Fruit fly (Drosophila melanogaster) whole organism, embryonic: ENCODE data around the gene svr.

Experiments used
- Atf3 ChIP-seq: fragments of 200-800 bp; sonication (Bioruptor generic); optimal IDR thresholded peaks from 3 replicates; lab custom pipeline; 2016; ENCODE audit warnings: missing biosample characterization, missing genetic modification characterization
- Bteb2 ChIP-seq: fragments of 200-800 bp; sonication (Bioruptor generic); optimal IDR thresholded peaks from 2 replicates; lab custom pipeline; 2016; ENCODE audit warnings: missing biosample characterization, missing genetic modification characterization
- CG11247 ChIP-seq: fragments of 200-800 bp; sonication (Bioruptor generic); IDR thresholded peaks from 2 replicates; pipeline ENCODE4 v1.3.6; 2022; ENCODE audit warnings: missing biosample characterization, missing genetic modification characterization
- CG11696 ChIP-seq: fragments of 200-800 bp; sonication (Bioruptor generic); IDR thresholded peaks from 2 replicates; pipeline ENCODE4 v1.3.6; 2022; ENCODE audit warnings: missing biosample characterization, missing genetic modification characterization
- CG12071 ChIP-seq: fragments of 200-800 bp; sonication (Bioruptor generic); optimal IDR thresholded peaks from 3 replicates; lab custom pipeline; 2018; ENCODE audit warnings: missing biosample characterization, mild to moderate bottlenecking, missing genetic modification characterization
- CG1233 ChIP-seq: fragments of 200-800 bp; sonication (Bioruptor generic); optimal IDR thresholded peaks from 4 replicates; lab custom pipeline; 2018; ENCODE audit warnings: missing biosample characterization, mild to moderate bottlenecking, missing genetic modification characterization
- CG13123 ChIP-seq: fragments of 200-800 bp; sonication (Bioruptor generic); optimal IDR thresholded peaks from 2 replicates; lab custom pipeline; 2016; ENCODE audit warnings: missing biosample characterization, missing genetic modification characterization
- CG14860 ChIP-seq: fragments of 200-800 bp; sonication (Bioruptor generic); IDR thresholded peaks from 3 replicates; pipeline ENCODE4 v1.3.6; 2022; ENCODE audit warnings: missing biosample characterization, missing genetic modification characterization; ENCODE audit not compliant: partially characterized antibody
- CG15601 ChIP-seq: fragments of 200-800 bp; sonication (Bioruptor generic); optimal IDR thresholded peaks from 3 replicates; lab custom pipeline; 2019; ENCODE audit warnings: missing biosample characterization, mild to moderate bottlenecking, missing genetic modification characterization, moderate library complexity
- CG16813 ChIP-seq: fragments of 200-800 bp; sonication (Bioruptor generic); IDR thresholded peaks from 3 replicates; pipeline ENCODE4 v1.3.6; 2022; ENCODE audit warnings: missing biosample characterization, missing genetic modification characterization; ENCODE audit not compliant: partially characterized antibody
- CG17385 ChIP-seq: fragments of 200-800 bp; sonication (Bioruptor generic); optimal IDR thresholded peaks from 3 replicates; lab custom pipeline; 2018; ENCODE audit warnings: missing biosample characterization, mild to moderate bottlenecking, missing genetic modification characterization
- CG17612 ChIP-seq: fragments of 200-800 bp; sonication (Bioruptor generic); IDR thresholded peaks from 2 replicates; pipeline ENCODE4 v1.3.6; 2022; ENCODE audit warnings: missing biosample characterization, missing genetic modification characterization
- CG2199 ChIP-seq: fragments of 200-800 bp; sonication (Bioruptor generic); IDR thresholded peaks from 3 replicates; pipeline ENCODE4 v1.3.6; 2022; ENCODE audit warnings: missing biosample characterization, missing genetic modification characterization
- CG3065 ChIP-seq: fragments of 200-800 bp; sonication (Bioruptor generic); optimal IDR thresholded peaks from 2 replicates; lab custom pipeline; 2016; ENCODE audit warnings: missing biosample characterization, missing genetic modification characterization
- CG3163 ChIP-seq: fragments of 200-800 bp; sonication (Bioruptor generic); optimal IDR thresholded peaks from 3 replicates; lab custom pipeline; 2016; ENCODE audit warnings: missing biosample characterization, missing genetic modification characterization
- CG32767 ChIP-seq: fragments of 200-800 bp; sonication (Bioruptor generic); IDR thresholded peaks from 2 replicates; pipeline ENCODE4 v1.3.6; 2022; ENCODE audit warnings: missing biosample characterization, missing genetic modification characterization
- CG32772 ChIP-seq: fragments of 200-800 bp; sonication (Bioruptor generic); IDR thresholded peaks from 2 replicates; pipeline ENCODE4 v1.3.6; 2022; ENCODE audit warnings: missing biosample characterization, missing genetic modification characterization
- CG7357 ChIP-seq: fragments of 200-800 bp; sonication (Bioruptor generic); IDR thresholded peaks from 3 replicates; pipeline ENCODE4 v1.3.6; 2022; ENCODE audit warnings: missing biosample characterization, missing genetic modification characterization
- CG7372 ChIP-seq: fragments of 200-800 bp; sonication (Bioruptor generic); IDR thresholded peaks from 2 replicates; pipeline ENCODE4 v1.3.6; 2022; ENCODE audit warnings: missing biosample characterization, missing genetic modification characterization
- CG7963 ChIP-seq: fragments of 200-800 bp; sonication (Bioruptor generic); IDR thresholded peaks from 3 replicates; pipeline ENCODE4 v1.3.6; 2022; ENCODE audit warnings: missing biosample characterization, missing genetic modification characterization; ENCODE audit not compliant: partially characterized antibody
- CHES-1-like ChIP-seq: fragments of 200-800 bp; sonication (Bioruptor generic); optimal IDR thresholded peaks from 2 replicates; lab custom pipeline; 2016; ENCODE audit warnings: missing biosample characterization, missing genetic modification characterization
- Dll ChIP-seq: fragments of 200-800 bp; sonication (Bioruptor generic); IDR thresholded peaks from 4 replicates; pipeline ENCODE4 v1.3.6; 2022; ENCODE audit warnings: missing biosample characterization, missing genetic modification characterization; ENCODE audit not compliant: partially characterized antibody
- Eip74EF ChIP-seq, 2 experiments: fragments of 200-800 bp in 1 of 2; fragments of >200 bp in 1 of 2; sonication (Bioruptor generic) in 1 of 2; optimal IDR thresholded peaks; 2 replicates each; lab custom pipeline; 2017 to 2019; ENCODE audit warnings: missing biosample characterization in 2 of 2, missing genetic modification characterization in 2 of 2, mild to moderate bottlenecking in 1 of 2, moderate library complexity in 1 of 2
- H15 ChIP-seq: fragments of 200-800 bp; sonication (Bioruptor generic); IDR thresholded peaks from 3 replicates; pipeline ENCODE4 v1.3.6; 2022; ENCODE audit warnings: missing biosample characterization, missing genetic modification characterization
- HHEX ChIP-seq: fragments of 200-800 bp; sonication (Bioruptor generic); optimal IDR thresholded peaks from 3 replicates; lab custom pipeline; 2017; ENCODE audit warnings: missing biosample characterization, mild to moderate bottlenecking, missing genetic modification characterization, missing genetic modification reagents
- Hr78 ChIP-seq, 2 experiments: fragments of 200-800 bp in 1 of 2; fragments of >200 bp in 1 of 2; sonication (Bioruptor generic) in 1 of 2; optimal IDR thresholded peaks; 2 replicates each; lab custom pipeline; 2017 to 2019; ENCODE audit warnings: missing biosample characterization in 2 of 2, missing genetic modification characterization in 2 of 2, mild to moderate bottlenecking in 1 of 2, moderate library complexity in 1 of 2
- MBD-R2 ChIP-seq: fragments of 200-800 bp; sonication (Bioruptor generic); IDR thresholded peaks from 2 replicates; pipeline ENCODE4 v1.3.6; 2022; ENCODE audit warnings: missing biosample characterization, missing genetic modification characterization
- Mes4 ChIP-seq: fragments of 200-800 bp; sonication (Bioruptor generic); optimal IDR thresholded peaks from 2 replicates; lab custom pipeline; 2016; ENCODE audit warnings: missing biosample characterization, missing genetic modification characterization
- NfI ChIP-seq: fragments of 200-800 bp; sonication (Bioruptor generic); optimal IDR thresholded peaks from 3 replicates; lab custom pipeline; 2018; ENCODE audit warnings: missing biosample characterization, mild to moderate bottlenecking, missing genetic modification characterization, moderate library complexity
- Poxn ChIP-seq: fragments of 200-800 bp; sonication (Bioruptor generic); IDR thresholded peaks from 2 replicates; pipeline ENCODE4 v1.3.6; 2022; ENCODE audit warnings: missing biosample characterization, missing genetic modification characterization
- Ravus ChIP-seq: fragments of 200-800 bp; sonication (Bioruptor generic); IDR thresholded peaks from 2 replicates; pipeline ENCODE4 v1.3.6; 2022; ENCODE audit warnings: missing biosample characterization, missing genetic modification characterization
- Xbp1 ChIP-seq: fragments of 200-800 bp; sonication (Bioruptor generic); optimal IDR thresholded peaks from 3 replicates; lab custom pipeline; 2016; ENCODE audit warnings: missing biosample characterization, mild to moderate bottlenecking, missing genetic modification characterization
- ac ChIP-seq: fragments of 200-800 bp; sonication (Bioruptor generic); optimal IDR thresholded peaks from 3 replicates; lab custom pipeline; 2017; ENCODE audit warnings: missing biosample characterization, mild to moderate bottlenecking, missing genetic modification characterization
- croc ChIP-seq: fragments of 200-800 bp; sonication (Bioruptor generic); conservative IDR thresholded peaks from 3 replicates; pipeline ENCODE4 v1.3.6; 2022; ENCODE audit warnings: missing biosample characterization, missing genetic modification characterization
- dimm ChIP-seq: fragments of 200-800 bp; sonication (Bioruptor generic); IDR thresholded peaks from 2 replicates; pipeline ENCODE4 v1.3.6; 2022; ENCODE audit warnings: missing biosample characterization, missing genetic modification characterization
- dmrt99B ChIP-seq: fragments of 200-800 bp; sonication (Bioruptor generic); optimal IDR thresholded peaks from 2 replicates; lab custom pipeline; 2018; ENCODE audit warnings: missing biosample characterization, mild to moderate bottlenecking, missing genetic modification characterization, moderate library complexity
- eyg ChIP-seq: fragments of 200-800 bp; sonication (Bioruptor generic); optimal IDR thresholded peaks from 3 replicates; lab custom pipeline; 2016; ENCODE audit warnings: missing biosample characterization, missing genetic modification characterization
- gcm ChIP-seq: fragments of 200-800 bp; sonication (Bioruptor generic); optimal IDR thresholded peaks from 2 replicates; lab custom pipeline; 2019; ENCODE audit warnings: missing biosample characterization, mild to moderate bottlenecking, missing genetic modification characterization, moderate library complexity
- gro ChIP-seq: fragments of 200-800 bp; sonication (Bioruptor generic); optimal IDR thresholded peaks from 2 replicates; lab custom pipeline; 2016; ENCODE audit warnings: missing biosample characterization, missing genetic modification characterization
- inv ChIP-seq: fragments of 200-800 bp; sonication (Bioruptor generic); IDR thresholded peaks from 2 replicates; pipeline ENCODE4 v1.3.6; 2022; ENCODE audit warnings: missing biosample characterization, missing genetic modification characterization; ENCODE audit not compliant: partially characterized antibody
- jigr1 ChIP-seq: fragments of 200-800 bp; sonication (Bioruptor generic); IDR thresholded peaks from 3 replicates; pipeline ENCODE4 v1.3.6; 2022; ENCODE audit warnings: missing biosample characterization, missing genetic modification characterization
- nerfin-1 ChIP-seq: fragments of 200-800 bp; sonication (Bioruptor generic); optimal IDR thresholded peaks from 3 replicates; lab custom pipeline; 2019; ENCODE audit warnings: missing biosample characterization, mild to moderate bottlenecking, missing genetic modification characterization, moderate library complexity
- pb ChIP-seq: fragments of 200-800 bp; sonication (Bioruptor generic); optimal IDR thresholded peaks from 3 replicates; lab custom pipeline; 2016; ENCODE audit warnings: missing biosample characterization, missing genetic modification characterization
- phol ChIP-seq: fragments of 200-800 bp; sonication (Bioruptor generic); optimal IDR thresholded peaks from 3 replicates; lab custom pipeline; 2018; ENCODE audit warnings: missing biosample characterization, mild to moderate bottlenecking, missing genetic modification characterization, moderate library complexity
- rib ChIP-seq: fragments of 200-800 bp; sonication (Bioruptor generic); IDR thresholded peaks from 2 replicates; pipeline ENCODE4 v1.3.6; 2022; ENCODE audit warnings: missing biosample characterization, missing genetic modification characterization
- ro ChIP-seq: fragments of 200-800 bp; sonication (Bioruptor generic); IDR thresholded peaks from 2 replicates; pipeline ENCODE4 v1.3.6; 2022; ENCODE audit warnings: missing biosample characterization, missing genetic modification characterization
- run ChIP-seq: fragments of 200-800 bp; sonication (Bioruptor generic); optimal IDR thresholded peaks from 3 replicates; lab custom pipeline; 2018; ENCODE audit warnings: missing biosample characterization, mild to moderate bottlenecking, missing genetic modification characterization
- sens ChIP-seq: fragments of 200-800 bp; sonication (Bioruptor generic); peaks from one replicate; lab custom pipeline; 2016; ENCODE audit warnings: missing biosample characterization, missing genetic modification characterization
- wdn ChIP-seq: fragments of 200-800 bp; sonication (Bioruptor generic); IDR thresholded peaks from 2 replicates; pipeline ENCODE4 v1.3.6; 2022; ENCODE audit warnings: missing biosample characterization, missing genetic modification characterization
- zfh1 ChIP-seq: fragments of 200-800 bp; sonication (Bioruptor generic); IDR thresholded peaks from 3 replicates; pipeline ENCODE4 v1.3.6; 2022; ENCODE audit warnings: missing biosample characterization, missing genetic modification characterization

Gene svr

DNA sequence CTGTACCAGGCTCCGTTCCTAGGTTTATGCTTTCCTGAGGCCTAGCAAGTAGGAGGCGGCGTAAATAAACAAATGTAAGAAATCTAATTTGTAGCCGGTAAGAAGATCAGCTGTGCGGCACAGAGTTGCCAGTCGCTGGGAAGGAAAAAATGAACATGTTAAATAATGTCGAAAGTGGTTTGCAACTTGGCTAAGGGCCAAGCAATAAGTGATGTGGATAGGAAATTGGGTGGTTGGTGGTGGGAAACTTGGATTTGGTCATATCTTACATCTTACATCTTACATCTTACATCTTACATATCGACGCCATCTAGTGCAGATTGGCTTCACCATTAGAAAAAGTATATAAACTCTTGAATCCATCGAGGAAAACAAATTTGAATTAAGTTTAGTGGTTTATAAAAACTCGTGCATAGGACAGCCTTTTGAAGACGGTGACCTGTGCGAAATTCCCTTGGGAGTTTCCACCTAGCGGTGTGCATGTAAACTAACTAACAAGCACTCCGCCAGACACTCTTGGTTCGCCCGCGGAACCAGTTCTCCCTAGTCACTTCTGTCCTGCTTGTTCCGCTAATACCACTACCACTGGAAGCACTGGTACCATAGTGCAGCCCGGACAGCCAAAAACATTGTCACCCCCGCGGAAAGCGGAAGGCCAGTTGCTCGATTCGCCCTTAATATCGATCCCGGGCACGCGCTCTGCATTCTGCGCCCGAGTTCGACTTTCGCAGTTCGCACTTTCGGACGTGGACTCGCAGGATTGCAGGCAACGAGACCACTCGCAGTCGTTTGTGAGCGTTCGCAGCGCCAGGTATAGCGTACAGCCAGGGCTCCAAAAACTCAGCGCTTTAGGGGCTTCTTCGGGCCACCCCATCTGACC, 33.7 kb downstream of the svr start, which contains the start of the genes CG4293 and Appl (continued):
- TF ChIP-seq zfh1 (GFP tag; lab: Robert Waterston, UW), result no peak
- no peak for TF ChIP-seq eyg (GFP tag; lab: Kevin White, UChicago)
- no peak for TF ChIP-seq HHEX
- TF ChIP-seq CG14860 (GFP tag; lab: Robert Waterston, UW), result no peak
- TF ChIP-seq CG2199 (GFP tag; lab: Robert Waterston, UW), result no peak
- 0 out of 2 replicates have a peak, but pooled peaks have one; percentile 24 for TF ChIP-seq CG32767 (GFP tag; lab: Robert Waterston, UW)
- no peak for TF ChIP-seq CG12071
- TF ChIP-seq Eip74EF (GFP tag; optimal IDR thresholded peaks at IDR 0.05; lab: Kevin White, UChicago), result no peak
- no peak for TF ChIP-seq Dll (GFP tag; lab: Robert Waterston, UW)
- TF ChIP-seq CG3065 (GFP tag; lab: Kevin White, UChicago), result no peak
- TF ChIP-seq dimm (GFP tag; lab: Robert Waterston, UW), result no peak
- no peak for TF ChIP-seq Hr78 (GFP tag; optimal IDR thresholded peaks at IDR 0.05; lab: Kevin White, UChicago)
- no peak for TF ChIP-seq CG17385 (GFP tag; lab: Kevin White, UChicago)
- no peak for TF ChIP-seq run
- TF ChIP-seq nerfin-1 (tag; lab: Kevin White, UChicago), result no peak
- no peak for TF ChIP-seq Mes4 (GFP tag; lab: Kevin White, UChicago)
- no peak for TF ChIP-seq CG15601 (tag; lab: Kevin White, UChicago)
- TF ChIP-seq dmrt99B (tag; lab: Kevin White, UChicago), result no peak
- TF ChIP-seq H15, result no peak
- TF ChIP-seq inv (GFP tag; lab: Robert Waterston, UW), result no peak; the same call in 1 of the 2 replicates
- TF ChIP-seq ac (GFP tag; lab: Kevin White, UChicago), result no peak
- TF ChIP-seq jigr1 (GFP tag; lab: Robert Waterston, UW), result no peak
- no peak for TF ChIP-seq gro (GFP tag; lab: Kevin White, UChicago)
- TF ChIP-seq CG7357, result no peak
- TF ChIP-seq CG11247 (GFP tag; lab: Robert Waterston, UW), result no peak
- TF ChIP-seq pb, result no peak
- peak; percentile 23 for TF ChIP-seq CHES-1-like (GFP tag; lab: Kevin White, UChicago)
- TF ChIP-seq Bteb2 (GFP tag; lab: Kevin White, UChicago), result no peak
- no peak for TF ChIP-seq rib (GFP tag; lab: Robert Waterston, UW)
- TF ChIP-seq CG17612 (GFP tag; lab: Robert Waterston, UW), result no peak
- TF ChIP-seq wdn, result no peak
- TF ChIP-seq CG16813, result peak; percentile 53; the same call in 2 of the 3 replicates
- no peak for TF ChIP-seq gcm
- TF ChIP-seq phol (tag; lab: Kevin White, UChicago), result peak; percentile 51
- TF ChIP-seq CG1233 (GFP tag; lab: Kevin White, UChicago), result no peak
- no peak for TF ChIP-seq Ravus (GFP tag; lab: Robert Waterston, UW)
- no peak for TF ChIP-seq ro (GFP tag; lab: Robert Waterston, UW)
- TF ChIP-seq MBD-R2, result peak; percentile 84
- no peak for TF ChIP-seq Atf3
- TF ChIP-seq NfI (GFP tag; lab: Kevin White, UChicago), result no peak
- TF ChIP-seq CG7372, result no peak
- TF ChIP-seq CG3163 (GFP tag; lab: Kevin White, UChicago), result no peak
- TF ChIP-seq CG13123 (GFP tag; lab: Kevin White, UChicago), result no peak
- no peak for TF ChIP-seq CG11696 (GFP tag; lab: Robert Waterston, UW)
- no peak for TF ChIP-seq croc (GFP tag; lab: Robert Waterston, UW)
- peak; percentile 64 for TF ChIP-seq sens (GFP tag; lab: Kevin White, UChicago)
- no peak for TF ChIP-seq Poxn (GFP tag; lab: Robert Waterston, UW)
- TF ChIP-seq CG32772, result no peak
- TF ChIP-seq Xbp1 (GFP tag; lab: Kevin White, UChicago), result peak; percentile 29
- no peak for TF ChIP-seq CG7963
